Worm (Caenorhabditis elegans): ENCODE results near the gene mys-1.

The mys-1 gene

ce11 chrV:7120168-7120567 lies 35.7 kb upstream of the mys-1 start, which contains the start of gene srx-34:
Gene srx-34 (minus strand): TSS chrV:7120268.
- no peak for TF ChIP-seq ama-1 (optimal IDR thresholded peaks at IDR 0.05)
- no peak for TF ChIP-seq ets-4 (tag; optimal IDR thresholded peaks at IDR 0.05)
- no peak for TF ChIP-seq elt-2 (tag; optimal IDR thresholded peaks at IDR 0.05)
- TF ChIP-seq unc-42 (tag; optimal IDR thresholded peaks at IDR 0.05) = no peak

- TF ChIP-seq rnt-1 (tag; optimal IDR thresholded peaks at IDR 0.05) (no peak), K09A11.1 (tag; optimal IDR thresholded peaks at IDR 0.05; ENCODE audit: insufficient read depth) (no peak), lim-6 (tag; optimal IDR thresholded peaks at IDR 0.05) (no peak), pros-1 (tag; optimal IDR thresholded peaks at IDR 0.05) (no peak), ttx-3 (tag; optimal IDR thresholded peaks at IDR 0.05) (no peak), sox-2 (GFP tag; IDR thresholded peaks at IDR 0.05) (no peak), unc-42 (tag; optimal IDR thresholded peaks at IDR 0.05) (no peak), nhr-232 (tag; optimal IDR thresholded peaks at IDR 0.05) (no peak), ceh-6 (GFP tag; optimal IDR thresholded peaks at IDR 0.05) (no peak), K02D7.2 (tag; optimal IDR thresholded peaks at IDR 0.05) (no peak), ahr-1 (tag; optimal IDR thresholded peaks at IDR 0.05) (no peak), pat-9 (tag; optimal IDR thresholded peaks at IDR 0.05) (no peak), fkh-6 (tag; optimal IDR thresholded peaks at IDR 0.05) (no peak)
Measured at ce11 chrV:7118796-7119195, 34.3 kb upstream of the mys-1 start, which contains the start of gene srx-33. Gene srx-33 (minus strand): TSS chrV:7118896.

- TF ChIP-seq hlh-6 (tag; optimal IDR thresholded peaks at IDR 0.05) (no peak), hlh-30 (tag; optimal IDR thresholded peaks at IDR 0.05; ENCODE audit: insufficient read depth) (no peak), unc-86 (tag; optimal IDR thresholded peaks at IDR 0.05) (no peak), nhr-232 (tag; optimal IDR thresholded peaks at IDR 0.05) (no peak), ceh-9 (tag; optimal IDR thresholded peaks at IDR 0.05) (no peak), F13H6.1 (tag; optimal IDR thresholded peaks at IDR 0.05) (no peak), zip-5 (tag; optimal IDR thresholded peaks at IDR 0.05) (no peak), gmeb-2 (tag; optimal IDR thresholded peaks at IDR 0.05) (no peak), pros-1 (tag; optimal IDR thresholded peaks at IDR 0.05) (no peak), ceh-18 (tag; optimal IDR thresholded peaks at IDR 0.05) (no peak)
Measured at ce11 chrV:7112223-7112622, 27.8 kb upstream of the mys-1 start.

ce11 chrV:7111276-7111675 lies 26.8 kb upstream of the mys-1 start:
- TF ChIP-seq unc-42 (tag; optimal IDR thresholded peaks at IDR 0.05) = peak; percentile 96
- TF ChIP-seq fkh-10 (GFP tag; optimal IDR thresholded peaks at IDR 0.05) = peak; percentile 10
- TF ChIP-seq nhr-232 (tag; optimal IDR thresholded peaks at IDR 0.05) = no peak

ce11 chrV:7110370-7110769 lies 25.9 kb upstream of the mys-1 start:
- TF ChIP-seq unc-42 (tag; optimal IDR thresholded peaks at IDR 0.05) (peak; percentile 71), ceh-22 (tag; optimal IDR thresholded peaks at IDR 0.05) (no peak)

- TF ChIP-seq unc-42 (tag; optimal IDR thresholded peaks at IDR 0.05) = peak; percentile 37
- TF ChIP-seq hlh-6 (tag; optimal IDR thresholded peaks at IDR 0.05) = peak; percentile 34
- TF ChIP-seq syd-9 (tag; optimal IDR thresholded peaks at IDR 0.05) = no peak
Measured at ce11 chrV:7106499-7107152, 22.2 kb upstream of the mys-1 start.

ce11 chrV:7103247-7103646 lies 18.8 kb upstream of the mys-1 start, which contains the start of gene odr-2:
Gene odr-2 (plus strand): TSS chrV:7103547.
- TF ChIP-seq ceh-30 (tag; optimal IDR thresholded peaks at IDR 0.05) (no peak), ceh-18 (tag; optimal IDR thresholded peaks at IDR 0.05) (no peak), K02D7.2 (tag; optimal IDR thresholded peaks at IDR 0.05) (no peak)
